Worm (Caenorhabditis elegans): ENCODE measurements around the gene asp-8.

Gene asp-8

ce11 chrV:3010468-3010867 is 13.9 kb upstream of the asp-8 start, which contains the start of gene srw-136:
srw-136 (minus strand) TSS chrV:3010568.
- no peak for TF ChIP-seq ttx-3 (tag; optimal IDR thresholded peaks at IDR 0.05)
- TF ChIP-seq fax-1 (tag; optimal IDR thresholded peaks at IDR 0.05) = no peak
- no peak for TF ChIP-seq lin-11 (tag; optimal IDR thresholded peaks at IDR 0.05)
- TF ChIP-seq pax-1 (tag; optimal IDR thresholded peaks at IDR 0.05) = no peak
- TF ChIP-seq tbx-2 (tag; optimal IDR thresholded peaks at IDR 0.05) = no peak
- no peak for TF ChIP-seq ahr-1 (tag; optimal IDR thresholded peaks at IDR 0.05)
- TF ChIP-seq nhr-11 (tag; optimal IDR thresholded peaks at IDR 0.05) = no peak
- no peak for TF ChIP-seq unc-3 (GFP tag; conservative IDR thresholded peaks at IDR 0.05)
- no peak for TF ChIP-seq unc-3 (tag; optimal IDR thresholded peaks at IDR 0.05)

- TF ChIP-seq npax-4 (tag; optimal IDR thresholded peaks at IDR 0.05) = no peak
- no peak for TF ChIP-seq unc-55 (GFP tag; optimal IDR thresholded peaks at IDR 0.05)
- no peak for TF ChIP-seq ceh-9 (tag; optimal IDR thresholded peaks at IDR 0.05)
- TF ChIP-seq elt-4 (tag; optimal IDR thresholded peaks at IDR 0.05) = no peak
- TF ChIP-seq elt-2 (tag; optimal IDR thresholded peaks at IDR 0.05) = no peak
- TF ChIP-seq pax-1 (tag; optimal IDR thresholded peaks at IDR 0.05) = no peak
- TF ChIP-seq unc-42 (tag; optimal IDR thresholded peaks at IDR 0.05) = no peak
- no peak for TF ChIP-seq fax-1 (tag; optimal IDR thresholded peaks at IDR 0.05)
- no peak for TF ChIP-seq ztf-16 (tag; optimal IDR thresholded peaks at IDR 0.05)
- TF ChIP-seq pha-2 (tag; optimal IDR thresholded peaks at IDR 0.05) = no peak
Measured at ce11 chrV:3011394-3011793, 13.0 kb upstream of the asp-8 start, which contains the start of gene srw-135. srw-135 (minus strand) TSS chrV:3011494.

- TF ChIP-seq ama-1 (optimal IDR thresholded peaks at IDR 0.05) (no peak), elt-2 (tag; optimal IDR thresholded peaks at IDR 0.05) (no peak), ceh-30 (tag; optimal IDR thresholded peaks at IDR 0.05) (no peak), ceh-18 (tag; optimal IDR thresholded peaks at IDR 0.05) (no peak), pax-1 (tag; optimal IDR thresholded peaks at IDR 0.05) (no peak)
Measured at ce11 chrV:3014185-3014584, 10.2 kb upstream of the asp-8 start, which contains the start of gene K12D9.1. K12D9.1 (plus strand) TSS chrV:3014485.

- TF ChIP-seq dve-1 (tag; optimal IDR thresholded peaks at IDR 0.05) (no peak), ceh-24 (tag; optimal IDR thresholded peaks at IDR 0.05) (no peak), unc-3 (GFP tag; conservative IDR thresholded peaks at IDR 0.05) (no peak), unc-3 (tag; optimal IDR thresholded peaks at IDR 0.05) (no peak), pat-9 (tag; optimal IDR thresholded peaks at IDR 0.05) (no peak), ceh-14 (tag; optimal IDR thresholded peaks at IDR 0.05) (no peak), che-1 (tag; optimal IDR thresholded peaks at IDR 0.05) (no peak), dmd-4 (tag; optimal IDR thresholded peaks at IDR 0.05; ENCODE audit: borderline replicate concordance) (no peak), ztf-16 (tag; optimal IDR thresholded peaks at IDR 0.05) (no peak), C08G9.2 (tag; optimal IDR thresholded peaks at IDR 0.05) (no peak), lim-6 (tag; optimal IDR thresholded peaks at IDR 0.05) (no peak), ceh-48 (tag; optimal IDR thresholded peaks at IDR 0.05) (no peak), ets-4 (tag; optimal IDR thresholded peaks at IDR 0.05) (no peak), ceh-34 (tag; optimal IDR thresholded peaks at IDR 0.05) (no peak), hlh-15 (tag; optimal IDR thresholded peaks at IDR 0.05) (no peak), nhr-11 (tag; optimal IDR thresholded peaks at IDR 0.05) (no peak), T23F11.4 (GFP tag; optimal IDR thresholded peaks at IDR 0.05) (no peak), K02D7.2 (tag; optimal IDR thresholded peaks at IDR 0.05) (no peak), K09A11.1 (tag; optimal IDR thresholded peaks at IDR 0.05; ENCODE audit: insufficient read depth) (no peak), fkh-10 (GFP tag; optimal IDR thresholded peaks at IDR 0.05) (no peak)
Measured at ce11 chrV:3017930-3018329, 6.4 kb upstream of the asp-8 start.

- no peak for TF ChIP-seq ama-1 (optimal IDR thresholded peaks at IDR 0.05)
- no peak for TF ChIP-seq pha-4 (tag; optimal IDR thresholded peaks at IDR 0.05)
- no peak for TF ChIP-seq ceh-2 (tag; optimal IDR thresholded peaks at IDR 0.05)
- TF ChIP-seq ceh-14 (tag; optimal IDR thresholded peaks at IDR 0.05) = no peak
- no peak for TF ChIP-seq hlh-15 (tag; optimal IDR thresholded peaks at IDR 0.05)
- no peak for TF ChIP-seq ceh-30 (tag; optimal IDR thresholded peaks at IDR 0.05)
- no peak for TF ChIP-seq pax-1 (tag; optimal IDR thresholded peaks at IDR 0.05)
- no peak for TF ChIP-seq pha-2 (tag; optimal IDR thresholded peaks at IDR 0.05)
- TF ChIP-seq pqm-1 (tag; optimal IDR thresholded peaks at IDR 0.05) = no peak
- TF ChIP-seq ceh-34 (tag; optimal IDR thresholded peaks at IDR 0.05) = no peak
- no peak for TF ChIP-seq ceh-6 (GFP tag; optimal IDR thresholded peaks at IDR 0.05)
- TF ChIP-seq hlh-13 (GFP tag; optimal IDR thresholded peaks at IDR 0.05) = no peak
- TF ChIP-seq ceh-45 (GFP tag; IDR thresholded peaks at IDR 0.05) = no peak
- TF ChIP-seq dve-1 (tag; optimal IDR thresholded peaks at IDR 0.05) = no peak
- TF ChIP-seq mec-3 (tag; optimal IDR thresholded peaks at IDR 0.05; ENCODE audit: borderline replicate concordance) = no peak
- TF ChIP-seq K09A11.1 (tag; optimal IDR thresholded peaks at IDR 0.05; ENCODE audit: insufficient read depth) = no peak
- no peak for TF ChIP-seq K02D7.2 (tag; optimal IDR thresholded peaks at IDR 0.05)
- TF ChIP-seq elt-4 (tag; optimal IDR thresholded peaks at IDR 0.05) = no peak
- no peak for TF ChIP-seq odd-2 (tag; optimal IDR thresholded peaks at IDR 0.05)
Measured at ce11 chrV:3021306-3021705, 3.0 kb upstream of the asp-8 start, which contains the start of gene irld-12. irld-12 (minus strand) TSS chrV:3021406.

Data from whole organism, late embryonic.